Fruit fly (Drosophila melanogaster): ENCODE measurements around the gene CG13250.
A peak's percentile ranks its signal among the peaks of the same experiment; 100 is the strongest.

Gene CG13250

DNA sequence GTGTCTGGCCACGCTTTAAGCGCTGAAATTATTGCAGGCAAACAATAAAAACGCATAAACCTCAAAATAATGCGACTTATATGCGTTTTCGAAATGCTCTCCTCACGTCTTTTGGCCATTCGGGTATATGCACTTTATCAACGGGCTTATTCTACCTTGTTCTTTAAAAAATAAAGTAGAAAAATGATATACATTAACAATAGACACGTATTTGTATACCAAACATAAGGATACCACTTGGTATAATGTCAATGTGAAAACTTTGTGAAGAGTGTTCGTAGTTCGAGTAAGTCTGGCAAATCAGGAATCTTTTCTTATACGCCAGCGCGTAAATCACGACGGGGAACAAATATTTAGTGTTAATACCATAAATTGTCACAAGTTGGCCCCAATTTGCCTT lies 22.9 kb downstream of the CG13250 start (continued):
- TF ChIP-seq Eip93F (GFP tag; optimal IDR thresholded peaks at IDR 0.05) (peak; percentile 14), CG8119 (GFP tag; IDR thresholded peaks at IDR 0.05) (no peak), CG6276 (GFP tag; optimal IDR thresholded peaks at IDR 0.05) (no peak), Eip75B (GFP tag; optimal IDR thresholded peaks at IDR 0.05) (peak; percentile 76), CG3919 (GFP tag; optimal IDR thresholded peaks at IDR 0.05) (peak; percentile 83), CG3032 (tag; optimal IDR thresholded peaks at IDR 0.05) (peak; percentile 78), Gug (GFP tag; IDR thresholded peaks at IDR 0.05) (no peak), net (GFP tag; optimal IDR thresholded peaks at IDR 0.05) (peak; percentile 64), Hr38 (GFP tag; optimal IDR thresholded peaks at IDR 0.05) (no peak), salr (GFP tag; optimal IDR thresholded peaks at IDR 0.05) (peak; percentile 29 to 57), CG8632 (GFP tag; optimal IDR thresholded peaks at IDR 0.05) (peak; percentile 82), CG9139 (GFP tag; optimal IDR thresholded peaks at IDR 0.05) (peak; percentile 12), achi (GFP tag; optimal IDR thresholded peaks at IDR 0.05) (peak; percentile 68), Smox (GFP tag; optimal IDR thresholded peaks at IDR 0.05) (peak; percentile 84), esn (GFP tag; optimal IDR thresholded peaks at IDR 0.05) (peak; percentile 89), CG6854 (GFP tag; optimal IDR thresholded peaks at IDR 0.05) (peak; percentile 49), Ets21C (GFP tag; optimal IDR thresholded peaks at IDR 0.05) (peak; percentile 82), vri (GFP tag; optimal IDR thresholded peaks at IDR 0.05) (peak; percentile 69), Lpt (GFP tag; optimal IDR thresholded peaks at IDR 0.05) (peak; percentile 9), CG16779 (tag; optimal IDR thresholded peaks at IDR 0.05) (no peak), CG8319 (GFP tag; optimal IDR thresholded peaks at IDR 0.05) (peak; percentile 73), Eip78C (GFP tag) (peak; percentile 94), CG6163 (GFP tag; IDR thresholded peaks at IDR 0.05) (peak; percentile 66; the same call in 2 of the 3 replicates), fd85E (GFP tag; optimal IDR thresholded peaks at IDR 0.05) (no peak), Blimp-1 (GFP tag; optimal IDR thresholded peaks at IDR 0.05) (peak; percentile 42), Hr4 (GFP tag; optimal IDR thresholded peaks at IDR 0.05) (peak; percentile 32)

- TF ChIP-seq Hr4 (GFP tag; optimal IDR thresholded peaks at IDR 0.05) (peak; percentile 9), pdm3 (GFP tag; optimal IDR thresholded peaks at IDR 0.05) (peak; percentile 32), CG11902 (GFP tag; optimal IDR thresholded peaks at IDR 0.05) (no peak), salr (GFP tag; optimal IDR thresholded peaks at IDR 0.05) (no peak), fd59A (GFP tag; optimal IDR thresholded peaks at IDR 0.05) (no peak), CG9139 (GFP tag; optimal IDR thresholded peaks at IDR 0.05) (no peak), acj6 (GFP tag; optimal IDR thresholded peaks at IDR 0.05) (no peak), CG10631 (GFP tag; optimal IDR thresholded peaks at IDR 0.05) (no peak), CG32006 (GFP tag; optimal IDR thresholded peaks at IDR 0.05) (peak; percentile 35), fkh (GFP tag; optimal IDR thresholded peaks at IDR 0.05) (no peak), eg (GFP tag; IDR thresholded peaks at IDR 0.05) (peak; percentile 18; the same call in 1 of the 3 replicates), CG4318 (GFP tag; optimal IDR thresholded peaks at IDR 0.05) (no peak), CG7368 (GFP tag; optimal IDR thresholded peaks at IDR 0.05) (no peak), vri (GFP tag; optimal IDR thresholded peaks at IDR 0.05) (no peak), CG6163 (GFP tag; IDR thresholded peaks at IDR 0.05) (no peak), fd85E (GFP tag; optimal IDR thresholded peaks at IDR 0.05) (no peak), ss (GFP tag; optimal IDR thresholded peaks at IDR 0.05) (no peak), Eip75B (GFP tag; optimal IDR thresholded peaks at IDR 0.05) (no peak), achi (GFP tag; optimal IDR thresholded peaks at IDR 0.05) (no peak), Met (GFP tag; optimal IDR thresholded peaks at IDR 0.05) (peak; percentile 45), CG3919 (GFP tag; optimal IDR thresholded peaks at IDR 0.05) (peak; percentile 18), CG10669 (GFP tag; optimal IDR thresholded peaks at IDR 0.05) (no peak), Smox (GFP tag; optimal IDR thresholded peaks at IDR 0.05) (peak; percentile 7), CG11762 (GFP tag; optimal IDR thresholded peaks at IDR 0.05; ENCODE audit: insufficient read depth) (no peak), Sox102F (GFP tag; optimal IDR thresholded peaks at IDR 0.05) (peak; percentile 27), spab (GFP tag; optimal IDR thresholded peaks at IDR 0.05) (no peak), Sox15 (GFP tag; optimal IDR thresholded peaks at IDR 0.05) (no peak), cyc (GFP tag; optimal IDR thresholded peaks at IDR 0.05) (no peak), CG8632 (GFP tag; optimal IDR thresholded peaks at IDR 0.05) (no peak), esn (GFP tag; optimal IDR thresholded peaks at IDR 0.05) (peak; percentile 4), CG15336 (GFP tag; IDR thresholded peaks at IDR 0.05) (no peak), CG3032 (tag; optimal IDR thresholded peaks at IDR 0.05) (no peak), OdsH (GFP tag; optimal IDR thresholded peaks at IDR 0.05) (peak; percentile 41), lz (GFP tag; optimal IDR thresholded peaks at IDR 0.05) (no peak), Hr38 (GFP tag; optimal IDR thresholded peaks at IDR 0.05) (no peak), Eip78C (GFP tag) (peak; percentile 64), svp (GFP tag) (peak; percentile 66), CG6808 (GFP tag; optimal IDR thresholded peaks at IDR 0.05) (no peak), CG6854 (GFP tag; optimal IDR thresholded peaks at IDR 0.05) (no peak)
These were observed 23.6 kb downstream of the CG13250 start for dm6 chr3L:20557065-20557464.
